Worm (Caenorhabditis elegans) whole organism, L4 larva: ENCODE results near the gene imb-2.

Source experiments
- F44E2.7 ChIP-seq: fragments of 200-800 bp; sonication (Bioruptor generic); IDR thresholded peaks from 2 replicates; pipeline ENCODE4 v2.1.2; 2022; ENCODE audit warnings: missing genetic modification characterization, missing compliant biosample characterization
- R02D3.7 ChIP-seq: fragments of 150-350 bp; sonication (generic microtip); optimal IDR thresholded peaks from 3 replicates; lab custom pipeline; 2014; ENCODE audit warnings: missing biosample characterization, missing genetic modification characterization
- T26A8.4 ChIP-seq: fragments of 200-800 bp; sonication (Bioruptor generic); IDR thresholded peaks from 2 replicates; pipeline ENCODE4 v1.3.6; 2022; ENCODE audit warnings: missing genetic modification characterization, missing compliant biosample characterization
- Y105C5A.15 ChIP-seq: fragments of 200-800 bp; sonication (Bioruptor generic); IDR thresholded peaks from 2 replicates; pipeline ENCODE4 v1.3.6; 2022; ENCODE audit warnings: missing genetic modification characterization, missing compliant biosample characterization
- Y75B8A.6 ChIP-seq: fragments of 200-800 bp; sonication (Bioruptor generic); IDR thresholded peaks from 2 replicates; pipeline ENCODE4 v1.3.6; 2022; ENCODE audit warnings: missing genetic modification reagents, missing genetic modification characterization, missing compliant biosample characterization
- aha-1 ChIP-seq: fragments of 150-350 bp; peaks from one replicate; lab custom pipeline; 2014; ENCODE audit warnings: missing biosample characterization, missing genetic modification characterization
- aly-2 ChIP-seq: sonication (generic microtip); optimal IDR thresholded peaks from 2 replicates; lab custom pipeline; 2018; ENCODE audit warnings: missing biosample characterization, missing genetic modification characterization
- ama-1 ChIP-seq: fragments of 150-350 bp; optimal IDR thresholded peaks from 2 replicates; lab custom pipeline; 2014; ENCODE audit warnings: inconsistent platforms, mixed read lengths
- ceh-28 ChIP-seq: fragments of 150-350 bp; optimal IDR thresholded peaks from 2 replicates; lab custom pipeline; 2014; ENCODE audit warnings: missing biosample characterization, missing genetic modification reagents, missing genetic modification characterization
- ceh-62 ChIP-seq: sonication (generic microtip); optimal IDR thresholded peaks from 2 replicates; lab custom pipeline; 2017; ENCODE audit warnings: missing biosample characterization, missing genetic modification characterization
- ceh-82 ChIP-seq: sonication (generic microtip); optimal IDR thresholded peaks from 2 replicates; lab custom pipeline; 2017; ENCODE audit warnings: missing biosample characterization, missing genetic modification characterization
- ces-1 ChIP-seq: fragments of 150-350 bp; sonication (generic microtip); optimal IDR thresholded peaks from 4 replicates; lab custom pipeline; 2014; ENCODE audit warnings: missing biosample characterization, missing genetic modification reagents, missing genetic modification characterization
- dmd-9 ChIP-seq: fragments of 200-800 bp; sonication (Bioruptor generic); IDR thresholded peaks from 2 replicates; pipeline ENCODE4 v1.3.6; 2022; ENCODE audit warnings: missing genetic modification reagents, missing genetic modification characterization, missing compliant biosample characterization
- dpl-1 ChIP-seq: fragments of 150-350 bp; optimal IDR thresholded peaks from 2 replicates; lab custom pipeline; 2014; ENCODE audit warnings: missing biosample characterization, missing genetic modification reagents, missing genetic modification characterization
- dve-1 ChIP-seq: sonication (generic microtip); optimal IDR thresholded peaks from 2 replicates; lab custom pipeline; 2017; ENCODE audit warnings: antibody characterized with exemption, mild to moderate bottlenecking, missing genetic modification characterization, missing compliant biosample characterization; ENCODE audit not compliant: insufficient read depth
- egl-27 ChIP-seq: sonication (generic microtip); optimal IDR thresholded peaks from 3 replicates; lab custom pipeline; 2017; ENCODE audit warnings: missing biosample characterization, missing genetic modification reagents, missing genetic modification characterization
- fkh-10 ChIP-seq: fragments of 150-350 bp; optimal IDR thresholded peaks from 2 replicates; lab custom pipeline; 2014; ENCODE audit warnings: missing biosample characterization, missing genetic modification reagents, missing genetic modification characterization
- fos-1 ChIP-seq: fragments of 150-350 bp; optimal IDR thresholded peaks from 2 replicates; lab custom pipeline; 2014; ENCODE audit warnings: missing biosample characterization, missing genetic modification characterization
- gei-8 ChIP-seq: fragments of 200-800 bp; sonication (Bioruptor generic); optimal IDR thresholded peaks from 2 replicates; lab custom pipeline; 2018; ENCODE audit warnings: mild to moderate bottlenecking, missing genetic modification characterization, missing compliant biosample characterization
- hif-1 ChIP-seq, 2 experiments: sonication (generic microtip); optimal IDR thresholded peaks; 2 replicates each; lab custom pipeline; 2016 to 2017; ENCODE audit warnings: missing compliant biosample characterization in 2 of 2, missing genetic modification characterization in 2 of 2, missing genetic modification reagents in 2 of 2, missing genotype in 2 of 2, mild to moderate bottlenecking in 1 of 2
- hlh-11 ChIP-seq: fragments of 200-800 bp; sonication (Bioruptor generic); optimal IDR thresholded peaks from 2 replicates; lab custom pipeline; 2018; ENCODE audit warnings: mild to moderate bottlenecking, missing genetic modification characterization, missing compliant biosample characterization
- hlh-30 ChIP-seq: sonication (generic microtip); optimal IDR thresholded peaks from 2 replicates; lab custom pipeline; 2017; ENCODE audit warnings: antibody characterized with exemption, mild to moderate bottlenecking, missing genetic modification characterization, missing compliant biosample characterization; ENCODE audit not compliant: insufficient read depth
- hmg-1.1 ChIP-seq: fragments of 200-800 bp; sonication (Bioruptor generic); IDR thresholded peaks from 2 replicates; pipeline ENCODE4 v1.3.6; 2022; ENCODE audit warnings: missing genetic modification reagents, missing genetic modification characterization, missing compliant biosample characterization
- jun-1 ChIP-seq: fragments of 150-350 bp; optimal IDR thresholded peaks from 2 replicates; lab custom pipeline; 2014; ENCODE audit warnings: missing biosample characterization, missing genetic modification reagents, missing genetic modification characterization
- lin-13 ChIP-seq: fragments of 150-350 bp; optimal IDR thresholded peaks from 2 replicates; lab custom pipeline; 2014; ENCODE audit warnings: missing biosample characterization, missing genetic modification reagents, missing genetic modification characterization
- lin-15B ChIP-seq: fragments of 150-350 bp; sonication (generic microtip); optimal IDR thresholded peaks from 3 replicates; lab custom pipeline; 2014; ENCODE audit warnings: missing biosample characterization, missing genetic modification characterization
- lsy-2 ChIP-seq, 2 experiments: fragments of 150-350 bp in 1 of 2; sonication (generic microtip) in 1 of 2; optimal IDR thresholded peaks; 2 replicates each; lab custom pipeline; 2014 to 2017; ENCODE audit warnings: missing biosample characterization in 2 of 2, missing genetic modification characterization in 2 of 2
- mes-2 ChIP-seq: sonication (generic microtip); optimal IDR thresholded peaks from 2 replicates; lab custom pipeline; 2016; ENCODE audit warnings: missing genotype, mild to moderate bottlenecking, missing genetic modification characterization, missing compliant biosample characterization; ENCODE audit not compliant: poor library complexity, severe bottlenecking
- mxl-3 ChIP-seq: fragments of 200-800 bp; sonication (Bioruptor generic); optimal IDR thresholded peaks from 2 replicates; lab custom pipeline; 2018; ENCODE audit warnings: mild to moderate bottlenecking, missing genetic modification characterization, missing compliant biosample characterization
- nhr-102 ChIP-seq: sonication (generic microtip); optimal IDR thresholded peaks from 2 replicates; lab custom pipeline; 2016; ENCODE audit warnings: mild to moderate bottlenecking, missing genetic modification characterization, moderate library complexity, missing compliant biosample characterization
- nhr-111 ChIP-seq: fragments of 200-800 bp; sonication (Bioruptor generic); optimal IDR thresholded peaks from 2 replicates; lab custom pipeline; 2018; ENCODE audit warnings: mild to moderate bottlenecking, missing genetic modification characterization, missing compliant biosample characterization
- nhr-25 ChIP-seq: sonication (generic microtip); optimal IDR thresholded peaks from 2 replicates; lab custom pipeline; 2017; ENCODE audit warnings: missing genetic modification characterization, mild to moderate bottlenecking, missing compliant biosample characterization, antibody characterized with exemption, moderate library complexity, borderline replicate concordance; ENCODE audit not compliant: insufficient read depth
- nhr-41 ChIP-seq: fragments of 200-800 bp; sonication (Bioruptor generic); IDR thresholded peaks from 2 replicates; pipeline ENCODE4 v1.3.6; 2022; ENCODE audit warnings: missing genetic modification reagents, missing genetic modification characterization, missing compliant biosample characterization
- nhr-42 ChIP-seq: fragments of 200-800 bp; sonication (Bioruptor generic); IDR thresholded peaks from 2 replicates; pipeline ENCODE4 v1.3.6; 2022; ENCODE audit warnings: missing genetic modification characterization, missing compliant biosample characterization
- nhr-48 ChIP-seq: sonication (generic microtip); optimal IDR thresholded peaks from 2 replicates; lab custom pipeline; 2016; ENCODE audit warnings: mild to moderate bottlenecking, missing genetic modification characterization, missing compliant biosample characterization
- nhr-6 ChIP-seq: fragments of 150-350 bp; optimal IDR thresholded peaks from 2 replicates; lab custom pipeline; 2014; ENCODE audit warnings: missing biosample characterization, missing genetic modification characterization
- nhr-77 ChIP-seq: fragments of 150-350 bp; optimal IDR thresholded peaks from 2 replicates; lab custom pipeline; 2014; ENCODE audit warnings: missing biosample characterization, missing genetic modification characterization
- pha-4 ChIP-seq, 2 experiments: fragments of 150-350 bp in 1 of 2; fragments of 200-800 bp in 1 of 2; sonication (Bioruptor generic) in 1 of 2; IDR thresholded peaks in 1 of 2; optimal IDR thresholded peaks in 1 of 2; 2 replicates each; pipeline versions ENCODE4 v1.3.6 to Lab custom; 2014 to 2022; ENCODE audit warnings: missing genetic modification characterization in 2 of 2, missing genetic modification reagents in 2 of 2, missing biosample characterization in 1 of 2, missing compliant biosample characterization in 1 of 2
- rbr-2 ChIP-seq: sonication (generic microtip); optimal IDR thresholded peaks from 2 replicates; lab custom pipeline; 2016; ENCODE audit warnings: missing genotype, missing genetic modification characterization, missing compliant biosample characterization
- saeg-2 ChIP-seq: fragments of 200-800 bp; sonication (Bioruptor generic); IDR thresholded peaks from 2 replicates; pipeline ENCODE4 v1.3.6; 2022; ENCODE audit warnings: missing genetic modification reagents, missing genetic modification characterization, missing compliant biosample characterization
- set-16 ChIP-seq: fragments of 200-800 bp; sonication (Bioruptor generic); IDR thresholded peaks from 2 replicates; pipeline ENCODE4 v1.3.6; 2022; ENCODE audit warnings: missing genetic modification reagents, missing genetic modification characterization, missing compliant biosample characterization
- snpc-4 ChIP-seq: fragments of 150-350 bp; optimal IDR thresholded peaks from 2 replicates; lab custom pipeline; 2014; ENCODE audit warnings: missing biosample characterization, missing genetic modification characterization
- spr-1 ChIP-seq: sonication (generic microtip); optimal IDR thresholded peaks from 2 replicates; lab custom pipeline; 2016; ENCODE audit warnings: mild to moderate bottlenecking, missing genetic modification characterization, missing compliant biosample characterization
- tag-97 ChIP-seq: fragments of 200-800 bp; sonication (Bioruptor generic); IDR thresholded peaks from 2 replicates; pipeline ENCODE4 v1.3.6; 2022; ENCODE audit warnings: missing genetic modification characterization, missing compliant biosample characterization
- unc-39 ChIP-seq: sonication (generic microtip); optimal IDR thresholded peaks from 2 replicates; lab custom pipeline; 2017; ENCODE audit warnings: missing biosample characterization, missing genetic modification characterization

Gene imb-2

DNA sequence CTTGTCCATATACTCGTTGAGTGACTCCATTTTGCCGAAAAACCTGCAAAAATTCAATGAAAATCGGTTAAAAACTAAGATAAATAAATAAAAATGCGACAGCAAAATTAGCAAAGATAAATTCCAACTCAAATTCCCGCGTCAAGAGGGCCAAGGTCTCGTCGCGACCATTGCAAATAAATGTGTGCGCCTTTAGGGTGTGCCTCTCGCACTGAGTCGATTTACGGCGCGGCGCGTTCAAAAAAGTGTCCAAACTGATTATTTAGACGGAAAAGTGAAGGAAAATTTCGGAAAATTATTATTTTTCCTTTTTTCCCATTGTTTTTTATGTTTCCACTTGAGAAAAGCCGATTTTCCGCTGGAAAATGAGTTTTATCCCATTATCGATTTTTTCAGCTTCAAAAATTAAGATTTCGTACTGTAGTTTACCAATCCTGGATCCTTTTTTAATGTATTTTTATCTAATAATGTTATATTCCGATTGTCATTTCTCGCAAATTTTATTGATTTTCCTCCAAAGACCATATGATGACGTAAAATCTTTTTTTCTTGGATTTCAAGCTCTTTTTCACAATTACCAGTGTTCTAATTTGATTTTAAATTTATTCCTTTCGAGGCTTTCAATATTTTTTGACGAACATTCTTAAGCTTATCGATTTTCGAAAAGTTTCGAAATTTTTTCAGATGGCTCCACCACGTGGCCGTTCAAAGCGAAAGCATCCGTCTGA is 24.7 kb downstream of the imb-2 start, which contains the start of the genes kbp-3 and nurf-1 (continued):
- TF ChIP-seq lin-13 (no peak), tag-97 (no peak), nhr-41 (GFP tag; lab: Robert Waterston, UW) (no peak), nhr-42 (GFP tag; lab: Robert Waterston, UW) (no peak), mxl-3 (GFP tag; lab: Kevin White, UChicago) (no peak), nhr-111 (GFP tag; lab: Kevin White, UChicago) (no peak), Y75B8A.6 (GFP tag; lab: Robert Waterston, UW) (no peak), lsy-2 (tag; optimal IDR thresholded peaks at IDR 0.05; lab: Kevin White, UChicago) (peak in 1 of 2 experiments; percentile 76), R02D3.7 (tag; lab: Kevin White, UChicago) (no peak), F44E2.7 (GFP tag; lab: Robert Waterston, UW) (no peak), jun-1 (tag; lab: Kevin White, UChicago) (no peak), saeg-2 (GFP tag; lab: Robert Waterston, UW) (no peak), ceh-82 (tag; lab: Kevin White, UChicago) (no peak)

DNA sequence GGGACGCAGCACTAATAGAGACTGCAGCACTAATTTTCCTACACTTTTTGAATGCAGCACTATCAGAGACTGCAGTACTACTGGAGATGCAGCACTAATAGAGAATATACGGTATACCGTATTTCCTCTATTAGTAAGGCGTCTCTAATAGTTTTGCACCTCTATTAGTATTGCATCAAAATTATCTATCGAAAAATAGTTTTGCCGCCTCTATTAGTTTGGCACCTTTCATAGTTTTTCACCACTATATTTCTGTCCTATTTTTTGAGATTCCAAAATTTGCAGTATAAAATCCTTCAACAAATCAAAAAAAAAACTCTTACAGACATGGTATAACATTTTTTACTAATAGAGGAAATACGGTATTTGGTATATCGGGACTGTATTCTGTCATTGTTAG is 28.3 kb downstream of the imb-2 start:
- peak; percentile 94 for TF ChIP-seq aha-1
- no peak for TF ChIP-seq egl-27 (tag; lab: Kevin White, UChicago)
- no peak for TF ChIP-seq lin-15B (tag; lab: Kevin White, UChicago)
- no peak for TF ChIP-seq set-16 (GFP tag; lab: Robert Waterston, UW)

DNA sequence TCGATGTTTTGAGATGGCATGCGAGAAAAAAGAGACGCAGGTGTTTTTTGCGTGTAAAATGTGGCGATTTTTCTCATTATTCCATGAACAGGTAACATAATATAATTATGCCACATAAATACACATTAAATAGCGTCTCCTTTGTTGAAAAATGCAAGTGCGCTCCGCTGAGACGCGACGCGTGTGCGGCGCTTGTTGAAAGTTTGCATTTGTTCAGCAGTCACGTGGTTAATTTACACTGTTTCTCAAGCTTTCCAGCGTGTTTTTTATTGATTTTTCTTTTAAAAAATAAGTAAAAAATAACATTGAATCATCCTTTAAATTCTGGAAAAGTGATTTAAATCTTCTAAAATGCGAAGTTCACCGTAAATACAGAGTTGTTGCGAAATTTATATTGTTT is 34.1 kb downstream of the imb-2 start:
- TF ChIP-seq dpl-1 (GFP tag; lab: Kevin White, UChicago): peak; percentile 83
- TF ChIP-seq nhr-77: peak; percentile 99
- TF ChIP-seq R02D3.7 (tag; lab: Kevin White, UChicago): peak; percentile 8
- peak; percentile 50 for TF ChIP-seq T26A8.4 (GFP tag; lab: Robert Waterston, UW)
- TF ChIP-seq ama-1: peak; percentile 39
- no peak for TF ChIP-seq snpc-4
- no peak for TF ChIP-seq unc-39 (tag; lab: Kevin White, UChicago)
- no peak for TF ChIP-seq gei-8 (GFP tag; lab: Kevin White, UChicago)
- no peak for TF ChIP-seq spr-1
- TF ChIP-seq hlh-11: peak; percentile 82
- peak in 1 of 2 experiments; percentile 82 for TF ChIP-seq hif-1 (tag; optimal IDR thresholded peaks at IDR 0.05; lab: Kevin White, UChicago)
- TF ChIP-seq fos-1 (tag; lab: Kevin White, UChicago): no peak
- no peak for TF ChIP-seq ceh-62 (tag; lab: Kevin White, UChicago)
- no peak for TF ChIP-seq aly-2 (tag; lab: Kevin White, UChicago)
- TF ChIP-seq ces-1 (GFP tag; lab: Kevin White, UChicago): peak; percentile 55
- TF ChIP-seq jun-1 (tag; lab: Kevin White, UChicago): peak; percentile 52
- peak; percentile 30 for TF ChIP-seq nhr-48 (tag; lab: Kevin White, UChicago)
- peak; percentile 85 for TF ChIP-seq nhr-6 (tag; lab: Kevin White, UChicago)
- peak; percentile 99 for TF ChIP-seq mes-2 (tag; lab: Kevin White, UChicago)
- TF ChIP-seq nhr-25 (tag; lab: Kevin White, UChicago): peak; percentile 3
- no peak for TF ChIP-seq dmd-9
- peak; percentile 93 for TF ChIP-seq dve-1 (tag; lab: Kevin White, UChicago)
- peak; percentile 48 for TF ChIP-seq fkh-10 (GFP tag; lab: Kevin White, UChicago)
- TF ChIP-seq ceh-28 (tag; lab: Kevin White, UChicago): peak; percentile 19
- TF ChIP-seq lin-15B (tag; lab: Kevin White, UChicago): peak; percentile 51
- peak; percentile 47; the same call in 1 of the 2 replicates for TF ChIP-seq pha-4 (GFP tag; IDR thresholded peaks at IDR 0.05; lab: Robert Waterston, UW)
- no peak for TF ChIP-seq pha-4 (tag; optimal IDR thresholded peaks at IDR 0.05; lab: Kevin White, UChicago)
- TF ChIP-seq aha-1: peak; percentile 97
- TF ChIP-seq lsy-2 (tag; optimal IDR thresholded peaks at IDR 0.05; lab: Kevin White, UChicago): peak; percentile 47 to 94
- TF ChIP-seq nhr-42 (GFP tag; lab: Robert Waterston, UW): peak; percentile 54; the same call in 1 of the 2 replicates
- no peak for TF ChIP-seq Y105C5A.15 (GFP tag; lab: Robert Waterston, UW)
- TF ChIP-seq nhr-102 (tag; lab: Kevin White, UChicago): peak; percentile 56
- no peak for TF ChIP-seq set-16 (GFP tag; lab: Robert Waterston, UW)
- no peak for TF ChIP-seq tag-97
- peak; percentile 77 for TF ChIP-seq rbr-2
- peak; percentile 77 for TF ChIP-seq hmg-1.1 (GFP tag; lab: Robert Waterston, UW)
- peak; percentile 99 for TF ChIP-seq hlh-30 (tag; lab: Kevin White, UChicago)
